Fruit fly (Drosophila melanogaster) S2 (cell line): ENCODE results near the gene BBIP1.

Experiments used
- CG8478 ChIP-seq: fragments of >200 bp; optimal IDR thresholded peaks from 2 replicates; lab custom pipeline; 2018
- CTCF ChIP-seq, 2 experiments: fragments of >200 bp; optimal IDR thresholded peaks; 2 replicates each; lab custom pipeline; 2018

Gene BBIP1

DNA sequence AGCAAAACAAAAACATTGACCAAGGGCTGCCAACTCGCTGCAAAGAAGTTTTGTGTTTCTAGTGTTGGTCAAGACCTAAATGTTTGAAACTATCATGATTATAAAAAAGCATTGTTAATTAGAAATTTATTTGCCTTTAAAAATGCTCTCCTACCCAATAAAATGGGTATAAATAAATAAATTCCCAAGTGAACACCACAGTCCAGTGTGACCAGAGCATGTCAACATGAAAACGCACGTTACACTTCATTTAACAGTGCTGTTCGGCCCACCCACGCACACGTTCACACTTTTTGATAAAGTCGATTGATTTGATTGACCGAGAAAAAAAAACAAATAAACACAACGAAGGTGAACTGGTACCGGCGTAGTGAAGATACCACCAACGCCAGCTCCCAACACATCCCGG is at the start of gene BBIP1, which contains the start of the genes CG9356 and CG8135:
Gene BBIP1 (plus strand): TSS at position 282 of the 409 bp plus-strand sequence.
Gene CG9356 (minus strand): TSS at position 166 of the 409 bp plus-strand sequence.
Gene CG8135 (plus strand): TSS at position 282 of the 409 bp plus-strand sequence.
- TF ChIP-seq CG8478 (no peak), CTCF (optimal IDR thresholded peaks at IDR 0.05; lab: Kevin White, UChicago) (no peak)

DNA sequence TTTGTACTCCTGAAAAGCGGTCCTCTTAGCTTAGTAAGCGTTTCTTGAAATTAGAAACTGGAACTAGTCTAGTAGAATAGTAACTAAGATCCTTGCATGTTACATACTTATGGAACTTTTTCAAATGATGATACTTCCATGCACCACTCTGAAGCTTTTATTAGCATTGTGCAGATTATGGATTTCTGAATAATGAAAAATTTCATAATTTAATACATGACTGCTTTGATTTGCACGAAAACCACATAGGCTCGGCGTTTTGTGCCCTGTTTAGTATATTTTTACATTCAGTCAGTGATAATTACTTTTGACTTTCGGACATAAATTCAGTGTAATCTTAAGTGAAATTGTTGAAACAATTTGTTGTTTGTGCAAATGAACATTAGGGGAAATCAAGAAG is 49.0 kb upstream of the BBIP1 start, which contains the start of gene CG43675:
Gene CG43675 (plus strand): TSS at position 301 of the 400 bp plus-strand sequence.
- TF ChIP-seq CG8478 (no peak), CTCF (optimal IDR thresholded peaks at IDR 0.05; lab: Kevin White, UChicago) (no peak)

DNA sequence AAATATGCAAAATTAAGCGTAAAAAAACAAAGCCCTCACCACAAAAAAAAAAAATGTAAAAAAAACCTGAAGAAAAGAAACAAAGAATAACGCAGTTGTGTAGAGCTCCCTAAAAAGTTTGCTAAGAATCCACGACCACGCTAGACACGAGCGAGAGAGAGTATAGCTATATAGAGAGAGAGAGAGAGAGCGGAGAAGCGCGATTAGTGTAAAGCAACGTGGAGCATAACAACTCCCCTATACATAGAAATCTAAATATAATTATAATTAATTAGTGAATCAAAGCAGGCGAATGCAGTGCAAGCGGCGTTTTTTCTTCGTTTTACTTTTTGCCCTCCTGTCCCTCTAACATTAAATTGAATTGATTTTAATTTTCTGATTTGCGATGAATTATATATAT is 44.8 kb upstream of the BBIP1 start:
- TF ChIP-seq CTCF (optimal IDR thresholded peaks at IDR 0.05; lab: Kevin White, UChicago) = no peak
- no peak for TF ChIP-seq CG8478

DNA sequence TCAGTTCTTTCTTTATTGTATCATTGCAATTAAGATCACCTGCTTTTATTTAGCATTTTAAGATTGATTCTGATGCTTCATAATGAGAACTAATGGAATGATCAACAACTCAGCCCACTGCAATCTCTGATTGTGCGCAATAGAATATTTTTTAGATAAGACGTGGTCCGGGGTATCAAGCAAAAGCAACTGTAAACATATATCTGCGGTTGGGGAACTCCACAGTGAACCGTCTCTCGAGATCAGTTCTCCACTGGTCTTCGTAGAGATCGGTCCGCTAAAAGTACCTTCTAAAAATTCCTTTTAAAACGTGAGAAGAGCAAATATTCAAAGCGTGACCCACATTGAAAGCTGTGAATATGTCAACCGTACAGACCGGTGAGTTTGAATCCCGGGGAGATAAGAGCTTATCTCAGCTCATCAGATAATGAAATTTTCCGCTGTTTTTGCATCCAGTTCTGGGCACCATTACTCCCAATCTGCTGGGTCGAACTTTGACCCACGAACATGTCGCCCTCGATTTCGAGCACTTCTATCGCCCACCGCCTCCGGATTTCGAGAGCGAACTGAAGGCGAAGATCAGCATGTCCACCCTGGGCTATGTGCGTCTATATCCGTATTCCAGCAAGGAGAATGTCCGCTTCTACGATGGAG is 41.0 kb upstream of the BBIP1 start, which contains the start of gene CG18473:
Gene CG18473 (plus strand): TSS at position 240 of the 654 bp plus-strand sequence.
- no peak for TF ChIP-seq CG8478
- TF ChIP-seq CTCF (optimal IDR thresholded peaks at IDR 0.05; lab: Kevin White, UChicago) = no peak

DNA sequence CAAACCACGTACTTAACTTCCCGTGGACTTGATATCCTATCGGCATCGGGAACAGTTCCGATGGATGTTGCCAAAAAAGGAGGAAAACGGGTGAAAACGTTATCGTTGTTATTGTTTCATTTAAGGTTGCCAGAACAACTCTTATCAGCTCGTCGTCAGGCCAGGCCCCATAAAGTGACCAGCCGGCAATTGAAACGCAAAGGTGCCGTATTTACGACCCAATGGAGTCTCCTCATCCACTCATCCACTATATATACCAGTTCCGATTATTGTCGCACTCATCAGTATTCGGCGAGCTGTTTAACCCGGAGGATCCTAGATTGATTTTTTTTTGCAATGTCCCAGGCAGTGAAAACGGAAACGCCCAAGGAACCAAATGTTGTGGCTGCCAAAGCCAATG is 39.1 kb upstream of the BBIP1 start, which contains the start of gene Srr:
Gene Srr (plus strand): TSS at position 278 of the 400 bp plus-strand sequence.
- TF ChIP-seq CG8478 (no peak), CTCF (optimal IDR thresholded peaks at IDR 0.05; lab: Kevin White, UChicago) (no peak)

DNA sequence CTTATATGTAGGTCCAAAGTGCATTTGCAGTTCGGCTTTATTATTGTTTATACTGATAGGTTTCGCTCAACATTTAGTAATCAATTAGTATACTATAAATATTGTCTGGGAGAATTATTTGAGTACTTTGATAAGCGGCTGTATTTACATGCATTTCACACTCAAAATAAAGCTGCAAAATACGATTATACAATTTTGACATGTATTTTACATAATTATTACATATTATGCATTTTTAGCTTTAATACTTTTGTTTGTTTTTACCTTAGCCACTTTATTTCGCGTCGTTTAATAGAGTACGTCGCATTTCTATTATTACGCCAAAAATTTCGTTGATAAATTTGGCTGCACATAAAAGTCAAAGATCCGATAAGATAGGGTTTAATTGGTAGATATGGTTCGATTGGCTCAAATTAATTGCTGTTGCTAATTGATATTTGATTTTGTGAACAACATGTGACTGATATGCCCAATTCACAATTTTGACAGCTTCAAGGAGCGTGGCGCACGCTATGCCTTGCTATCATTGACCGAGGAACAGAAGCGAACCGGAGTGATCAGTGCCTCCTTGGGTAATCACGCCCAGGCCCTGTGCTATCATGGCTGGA is 38.2 kb upstream of the BBIP1 start:
- TF ChIP-seq CG8478 (no peak), CTCF (optimal IDR thresholded peaks at IDR 0.05; lab: Kevin White, UChicago) (no peak)

DNA sequence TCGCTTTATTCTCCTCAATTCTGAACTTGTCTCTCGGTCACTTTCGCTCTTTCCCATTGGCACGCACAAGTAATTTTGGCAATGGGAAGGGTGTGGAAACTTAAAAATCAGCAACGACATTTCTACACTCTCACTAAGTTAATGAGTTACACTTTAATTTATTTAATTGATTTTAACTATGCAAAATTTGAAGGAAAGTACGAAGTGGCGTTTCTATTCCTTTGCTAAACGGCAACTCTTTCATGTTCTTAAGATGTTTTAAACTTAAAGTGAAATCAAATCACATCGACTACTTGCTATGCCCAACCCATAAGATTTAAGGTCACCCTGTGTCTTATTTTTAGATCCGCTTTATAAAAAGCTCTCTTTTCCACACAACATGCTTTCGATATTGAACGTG is 33.8 kb upstream of the BBIP1 start:
- TF ChIP-seq CG8478 = no peak
- TF ChIP-seq CTCF (optimal IDR thresholded peaks at IDR 0.05; lab: Kevin White, UChicago) = no peak

DNA sequence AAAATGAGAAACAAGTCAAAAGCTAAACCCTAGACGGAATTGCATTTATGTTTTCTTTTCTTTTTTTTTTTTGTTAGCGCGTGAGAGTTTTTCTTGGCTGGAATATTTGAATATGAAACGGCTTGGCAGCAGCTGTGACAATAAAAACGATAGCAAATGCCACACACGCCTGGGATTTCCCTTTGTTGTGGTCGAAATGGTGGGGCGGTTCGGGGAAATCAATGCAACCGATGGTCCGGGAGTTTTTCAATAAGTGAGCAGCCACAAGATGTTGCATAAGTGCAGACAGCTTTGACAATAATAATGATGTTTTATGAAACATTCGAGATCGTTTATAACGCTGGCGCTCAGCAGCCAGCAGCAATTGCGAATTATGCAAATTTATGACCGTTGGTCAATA is 27.4 kb upstream of the BBIP1 start:
- no peak for TF ChIP-seq CTCF (optimal IDR thresholded peaks at IDR 0.05; lab: Kevin White, UChicago)
- no peak for TF ChIP-seq CG8478

DNA sequence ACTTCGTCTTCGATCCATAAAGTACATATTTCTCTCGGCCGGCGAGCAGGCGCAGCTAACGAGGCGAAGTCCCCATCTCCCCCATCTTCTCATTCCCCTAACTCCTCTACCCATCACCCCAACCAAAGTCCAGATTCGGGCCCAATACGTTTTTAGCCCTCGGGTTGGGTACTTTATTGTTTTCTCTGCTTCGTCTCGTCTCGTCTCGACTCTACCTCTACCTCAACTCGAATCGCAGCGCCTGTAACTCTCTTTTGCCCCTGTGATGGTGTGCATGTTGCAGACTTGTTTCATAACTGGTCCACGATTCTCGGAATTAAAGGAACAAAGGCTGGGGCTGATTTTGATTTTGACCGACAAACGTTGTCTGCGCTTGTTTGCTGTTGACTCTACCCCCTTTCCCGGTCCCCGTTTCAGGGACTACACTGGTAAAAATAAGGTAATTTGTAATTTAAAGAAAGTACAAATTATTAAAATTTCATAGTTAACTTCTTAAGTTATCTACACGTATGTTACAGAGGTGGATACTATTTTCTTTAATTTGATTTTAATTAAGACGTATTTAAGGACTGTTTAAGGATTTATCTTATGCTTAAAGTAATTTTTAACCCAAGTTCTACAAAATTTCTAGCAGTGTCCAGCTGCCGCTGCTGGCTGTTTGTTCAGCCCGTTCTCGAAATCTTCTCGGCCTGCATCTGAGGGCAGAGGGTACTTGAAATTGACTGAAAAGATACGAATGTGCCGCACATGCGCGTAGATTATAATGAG is 25.4 kb upstream of the BBIP1 start:
- TF ChIP-seq CTCF (optimal IDR thresholded peaks at IDR 0.05; lab: Kevin White, UChicago) (no peak), CG8478 (no peak)

DNA sequence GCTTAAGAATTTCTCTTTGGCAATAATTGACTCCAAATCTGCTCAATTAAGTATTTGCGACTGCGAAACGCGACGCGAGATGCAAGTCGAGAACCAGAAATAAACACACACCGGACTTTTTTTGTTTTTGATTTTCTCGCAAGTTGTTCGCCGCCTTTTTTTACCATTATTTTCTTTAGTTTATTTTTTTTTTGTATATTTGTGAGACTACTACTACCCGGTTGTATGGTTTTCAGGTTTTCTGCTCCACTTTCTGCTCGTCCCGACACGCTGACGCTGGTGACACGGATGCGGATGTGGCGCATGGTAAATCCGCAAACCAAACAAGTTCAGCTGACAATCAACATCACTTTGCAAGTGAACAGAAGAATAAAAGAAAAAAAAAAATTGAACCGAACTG is 23.2 kb upstream of the BBIP1 start:
- no peak for TF ChIP-seq CG8478
- TF ChIP-seq CTCF (optimal IDR thresholded peaks at IDR 0.05; lab: Kevin White, UChicago) = no peak

DNA sequence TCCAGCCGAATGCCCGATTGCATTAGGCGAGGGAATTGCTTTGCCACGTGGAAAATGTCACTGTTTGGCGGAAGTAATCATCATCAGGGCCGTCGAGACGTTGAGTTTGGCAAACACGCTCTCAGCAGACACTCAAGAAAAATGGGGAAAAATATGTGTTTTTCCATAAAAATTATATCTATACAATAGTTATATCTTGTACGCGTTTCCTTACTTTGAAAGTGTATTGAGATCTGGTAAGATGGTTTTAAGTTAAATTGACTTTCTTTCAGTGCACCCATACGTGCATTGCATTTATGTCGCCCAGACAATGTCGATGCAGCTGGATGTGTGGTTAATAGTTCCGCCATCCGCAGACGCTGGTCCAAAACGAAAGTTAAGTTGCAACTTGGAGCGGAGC is 18.2 kb upstream of the BBIP1 start:
- TF ChIP-seq CG8478 (no peak), CTCF (optimal IDR thresholded peaks at IDR 0.05; lab: Kevin White, UChicago) (no peak)

DNA sequence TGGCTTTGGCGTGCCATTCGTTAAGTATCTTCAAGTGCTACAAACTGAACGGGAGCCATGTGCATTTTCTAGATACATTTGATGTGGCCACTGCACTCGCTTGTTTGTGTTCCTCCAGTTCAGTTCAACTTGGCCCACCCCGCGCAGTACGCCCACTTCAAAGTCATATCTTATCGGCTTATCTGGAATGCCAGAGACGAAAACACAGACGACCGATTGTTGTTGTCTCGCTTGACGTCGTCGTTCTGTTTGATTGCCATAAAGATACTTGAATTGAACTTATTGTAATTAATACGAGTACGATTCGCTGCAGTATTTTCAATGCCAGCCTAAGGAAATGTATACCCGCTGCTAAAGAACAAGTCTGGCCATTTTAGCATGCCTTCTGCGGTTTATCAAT is 16.6 kb upstream of the BBIP1 start:
- TF ChIP-seq CG8478 (no peak), CTCF (optimal IDR thresholded peaks at IDR 0.05; lab: Kevin White, UChicago) (no peak)

DNA sequence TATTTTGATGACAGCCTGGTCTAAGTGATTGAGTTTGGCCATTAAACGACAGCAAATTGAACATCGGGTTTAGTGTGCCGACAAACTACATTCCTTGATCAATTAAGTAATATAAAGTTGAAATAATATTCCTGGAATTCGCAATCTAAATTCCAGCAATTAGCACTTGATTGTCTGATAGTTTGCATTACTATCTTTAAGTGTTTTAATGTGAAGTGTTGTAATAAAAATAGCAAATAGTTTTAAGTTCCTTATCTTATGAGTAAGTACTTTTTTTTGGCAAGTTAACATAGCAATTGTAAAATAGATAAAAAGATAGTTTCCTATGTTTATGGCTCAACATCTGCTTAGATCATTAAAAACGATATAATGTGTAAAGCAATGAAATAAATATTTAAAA is 15.9 kb upstream of the BBIP1 start:
- no peak for TF ChIP-seq CG8478
- TF ChIP-seq CTCF (optimal IDR thresholded peaks at IDR 0.05; lab: Kevin White, UChicago) = no peak

DNA sequence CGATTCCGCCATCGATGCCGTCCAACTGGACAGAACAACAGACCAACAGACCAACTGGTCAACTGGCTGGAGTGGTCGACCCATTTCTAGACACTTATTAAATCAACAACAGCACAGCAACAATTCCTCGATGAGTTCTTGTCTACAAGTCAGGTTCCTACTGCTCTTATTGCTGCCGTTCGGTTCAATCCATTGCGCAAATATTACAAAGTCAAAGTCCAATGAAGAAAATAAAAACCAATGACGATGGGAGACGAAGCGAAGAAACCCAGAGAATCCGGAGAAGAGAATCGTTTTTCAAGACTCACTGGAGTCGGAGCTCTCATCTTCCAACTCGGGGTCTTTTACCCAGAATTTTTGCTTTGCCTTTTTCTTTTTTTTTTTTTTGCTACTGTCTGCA is 15.2 kb upstream of the BBIP1 start:
- TF ChIP-seq CTCF (optimal IDR thresholded peaks at IDR 0.05; lab: Kevin White, UChicago) = no peak

DNA sequence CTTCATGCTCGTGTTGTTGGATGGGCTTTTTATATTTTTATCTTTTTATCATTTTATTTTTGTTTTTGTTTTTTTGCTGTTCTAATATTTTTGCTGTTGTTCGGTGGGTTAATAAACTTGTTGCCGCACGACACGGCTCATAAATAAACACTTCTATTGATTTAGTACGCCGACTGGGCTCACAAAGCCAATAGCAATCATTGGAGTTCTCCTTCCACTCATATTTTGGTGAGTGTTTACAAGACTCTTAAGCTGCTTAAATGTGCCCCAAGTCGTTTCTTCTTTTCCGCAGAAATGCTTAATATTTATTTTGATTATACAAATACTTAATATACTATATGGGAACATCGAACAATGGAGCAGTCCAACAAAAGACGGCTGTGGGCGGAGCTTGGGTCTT is 14.0 kb upstream of the BBIP1 start:
- TF ChIP-seq CG8478 (no peak), CTCF (optimal IDR thresholded peaks at IDR 0.05; lab: Kevin White, UChicago) (no peak)

DNA sequence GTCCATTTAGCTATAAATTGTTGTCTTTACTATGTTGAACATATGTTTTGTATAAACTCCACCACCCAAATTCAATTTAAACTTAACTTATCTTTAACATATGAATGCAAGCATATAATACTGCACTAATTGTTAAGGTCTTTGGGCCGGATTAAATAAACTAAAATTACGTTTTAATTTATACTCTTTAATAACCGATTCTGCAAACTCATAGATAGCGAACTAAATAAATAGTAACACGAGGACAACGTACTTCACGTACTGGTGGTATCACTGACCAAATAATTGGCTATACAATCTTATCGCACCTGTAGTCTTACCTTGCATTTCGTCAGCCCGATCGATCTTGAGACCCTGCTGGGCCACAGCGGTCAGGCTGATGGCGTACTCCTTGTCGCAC is 11.8 kb upstream of the BBIP1 start:
- TF ChIP-seq CTCF (optimal IDR thresholded peaks at IDR 0.05; lab: Kevin White, UChicago) (no peak), CG8478 (no peak)
